Worm (Caenorhabditis elegans): Measurements from ENCODE around the gene ZK662.5.

DNA sequence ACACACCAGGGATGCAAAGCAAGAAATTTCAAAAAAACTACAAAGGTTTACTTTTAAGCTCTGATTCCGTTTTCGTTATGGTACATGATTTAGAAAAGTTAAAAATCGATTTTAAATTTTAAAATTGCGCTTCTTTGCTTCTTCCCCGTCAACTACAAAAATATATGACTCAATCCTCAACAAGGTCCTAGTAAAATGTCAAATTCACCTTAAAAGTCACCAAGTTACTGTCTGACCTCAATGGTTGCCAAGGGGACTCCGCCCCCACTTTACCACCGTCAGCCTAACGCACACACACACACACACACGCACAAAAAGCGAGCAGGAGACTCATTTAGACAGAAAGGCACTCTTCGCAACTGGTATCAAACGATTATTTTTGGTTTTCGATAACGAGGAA lies 40.1 kb upstream of the ZK662.5 start, which contains the start of gene gpn-1:
- TF ChIP-seq lsy-2 (tag; optimal IDR thresholded peaks at IDR 0.05): no peak
- no peak for TF ChIP-seq zag-1 (tag; optimal IDR thresholded peaks at IDR 0.05)
- TF ChIP-seq ces-1 (GFP tag; optimal IDR thresholded peaks at IDR 0.05): no peak
- TF ChIP-seq ceh-44 (GFP tag; IDR thresholded peaks at IDR 0.05): no peak
- TF ChIP-seq F26F4.8 (GFP tag; conservative IDR thresholded peaks at IDR 0.05): no peak
- TF ChIP-seq tag-97 (GFP tag; IDR thresholded peaks at IDR 0.05): no peak
